Fruit fly (Drosophila melanogaster) whole organism, embryonic: ENCODE results near the gene trem.

Experiments used
- BtbVII ChIP-seq: fragments of 200-800 bp; sonication (Bioruptor generic); optimal IDR thresholded peaks from 3 replicates; lab custom pipeline; 2017; ENCODE audit warnings: missing biosample characterization, mild to moderate bottlenecking, missing genetic modification characterization
- CG10959 ChIP-seq: fragments of 200-800 bp; sonication (Bioruptor generic); IDR thresholded peaks from 2 replicates; pipeline ENCODE4 v1.3.6; 2022; ENCODE audit warnings: missing biosample characterization, missing genetic modification characterization
- CG11085 ChIP-seq: fragments of 200-800 bp; sonication (Bioruptor generic); IDR thresholded peaks from 2 replicates; pipeline ENCODE4 v1.3.6; 2022; ENCODE audit warnings: missing biosample characterization, missing genetic modification characterization
- CG12744 ChIP-seq: fragments of 200-800 bp; sonication (Bioruptor generic); optimal IDR thresholded peaks from 2 replicates; lab custom pipeline; 2016; ENCODE audit warnings: missing biosample characterization, missing genetic modification characterization
- CG12942 ChIP-seq: fragments of 200-800 bp; sonication (Bioruptor generic); optimal IDR thresholded peaks from 3 replicates; lab custom pipeline; 2016; ENCODE audit warnings: missing biosample characterization, missing genetic modification characterization
- CG13296 ChIP-seq: fragments of 200-800 bp; sonication (Bioruptor generic); optimal IDR thresholded peaks from 3 replicates; lab custom pipeline; 2018; ENCODE audit warnings: missing biosample characterization, mild to moderate bottlenecking, missing genetic modification characterization
- CG14667 ChIP-seq: fragments of 200-800 bp; sonication (Bioruptor generic); IDR thresholded peaks from 2 replicates; pipeline ENCODE4 v1.3.6; 2022; ENCODE audit warnings: missing biosample characterization, missing genetic modification characterization
- CG14965 ChIP-seq: fragments of 200-800 bp; sonication (Bioruptor generic); optimal IDR thresholded peaks from 2 replicates; lab custom pipeline; 2016; ENCODE audit warnings: missing biosample characterization, missing genetic modification characterization, borderline replicate concordance
- CG15479 ChIP-seq: fragments of 200-800 bp; sonication (Bioruptor generic); optimal IDR thresholded peaks from 3 replicates; lab custom pipeline; 2019; ENCODE audit warnings: missing biosample characterization, mild to moderate bottlenecking, missing genetic modification characterization, moderate library complexity
- CG1647 ChIP-seq: fragments of 200-800 bp; sonication (Bioruptor generic); optimal IDR thresholded peaks from 3 replicates; lab custom pipeline; 2016; ENCODE audit warnings: missing biosample characterization, missing genetic modification characterization
- CG17802 ChIP-seq: fragments of 200-800 bp; sonication (Bioruptor generic); optimal IDR thresholded peaks from 2 replicates; lab custom pipeline; 2018; ENCODE audit warnings: missing biosample characterization, mild to moderate bottlenecking, missing genetic modification characterization, moderate library complexity
- CG30020 ChIP-seq: fragments of 200-800 bp; optimal IDR thresholded peaks from 2 replicates; lab custom pipeline; 2019; ENCODE audit warnings: missing biosample characterization, mild to moderate bottlenecking, missing genetic modification characterization, moderate library complexity
- CG34422 ChIP-seq: fragments of 200-800 bp; sonication (Bioruptor generic); IDR thresholded peaks from 3 replicates; pipeline ENCODE4 v1.3.6; 2022; ENCODE audit warnings: missing biosample characterization, missing genetic modification characterization
- CG42726 ChIP-seq: fragments of 200-800 bp; sonication (Bioruptor generic); IDR thresholded peaks from 2 replicates; pipeline ENCODE4 v1.3.6; 2022; ENCODE audit warnings: missing biosample characterization, missing genetic modification characterization; ENCODE audit not compliant: partially characterized antibody
- CG4328 ChIP-seq: fragments of 200-800 bp; sonication (Bioruptor generic); optimal IDR thresholded peaks from 3 replicates; lab custom pipeline; 2017; ENCODE audit warnings: missing biosample characterization, missing genetic modification reagents, missing genetic modification characterization
- CG4424 ChIP-seq: fragments of 200-800 bp; sonication (Bioruptor generic); optimal IDR thresholded peaks from 3 replicates; lab custom pipeline; 2016; ENCODE audit warnings: missing biosample characterization, missing genetic modification characterization
- CG5953 ChIP-seq: fragments of 200-800 bp; sonication (Bioruptor generic); IDR thresholded peaks from 2 replicates; pipeline ENCODE4 v1.3.6; 2022; ENCODE audit warnings: missing biosample characterization, missing genetic modification characterization
- CG6175 ChIP-seq: fragments of 200-800 bp; sonication (Bioruptor generic); IDR thresholded peaks from 3 replicates; pipeline ENCODE4 v1.3.6; 2022; ENCODE audit warnings: missing biosample characterization, missing genetic modification characterization
- CG8089 ChIP-seq: fragments of 200-800 bp; sonication (Bioruptor generic); optimal IDR thresholded peaks from 3 replicates; lab custom pipeline; 2016; ENCODE audit warnings: missing biosample characterization, missing genetic modification characterization
- CG8944 ChIP-seq: fragments of 200-800 bp; sonication (Bioruptor generic); optimal IDR thresholded peaks from 3 replicates; lab custom pipeline; 2016; ENCODE audit warnings: missing biosample characterization, missing genetic modification characterization
- CG9932 ChIP-seq: fragments of 200-800 bp; sonication (Bioruptor generic); IDR thresholded peaks from 2 replicates; pipeline ENCODE4 v1.3.6; 2022; ENCODE audit warnings: missing biosample characterization, missing genetic modification characterization
- Chrac-16 ChIP-seq: fragments of 200-800 bp; sonication (Bioruptor generic); optimal IDR thresholded peaks from 3 replicates; lab custom pipeline; 2016; ENCODE audit warnings: missing biosample characterization, missing genetic modification characterization
- D19B ChIP-seq: fragments of 200-800 bp; sonication (Bioruptor generic); optimal IDR thresholded peaks from 2 replicates; lab custom pipeline; 2017; ENCODE audit warnings: missing biosample characterization, mild to moderate bottlenecking, missing genetic modification characterization
- Dip2 ChIP-seq: fragments of 200-800 bp; sonication (Bioruptor generic); IDR thresholded peaks from 2 replicates; pipeline ENCODE4 v1.3.6; 2022; ENCODE audit warnings: missing biosample characterization, missing genetic modification characterization
- Dp ChIP-seq: fragments of 200-800 bp; sonication (Bioruptor generic); optimal IDR thresholded peaks from 2 replicates; lab custom pipeline; 2018; ENCODE audit warnings: missing biosample characterization, mild to moderate bottlenecking, missing genetic modification characterization, moderate library complexity
- ERR ChIP-seq: fragments of 200-800 bp; sonication (Bioruptor generic); optimal IDR thresholded peaks from 2 replicates; lab custom pipeline; 2016; ENCODE audit warnings: missing biosample characterization, missing genetic modification characterization
- Hand ChIP-seq: fragments of 200-800 bp; sonication (Bioruptor generic); optimal IDR thresholded peaks from 2 replicates; lab custom pipeline; 2017; ENCODE audit warnings: mild to moderate bottlenecking, missing biosample characterization, missing genetic modification reagents, missing genetic modification characterization
- MBD-R2 ChIP-seq: fragments of 200-800 bp; sonication (Bioruptor generic); IDR thresholded peaks from 2 replicates; pipeline ENCODE4 v1.3.6; 2022; ENCODE audit warnings: missing biosample characterization, missing genetic modification characterization
- MTF-1 ChIP-seq: fragments of 200-800 bp; sonication (Bioruptor generic); optimal IDR thresholded peaks from 2 replicates; lab custom pipeline; 2018; ENCODE audit warnings: missing biosample characterization, mild to moderate bottlenecking, missing genetic modification characterization, borderline replicate concordance
- Opbp ChIP-seq: fragments of 200-800 bp; sonication (Bioruptor generic); IDR thresholded peaks from 3 replicates; pipeline ENCODE4 v1.3.6; 2022; ENCODE audit warnings: missing biosample characterization, missing genetic modification characterization; ENCODE audit not compliant: partially characterized antibody
- Spps ChIP-seq: fragments of 200-800 bp; sonication (Bioruptor generic); optimal IDR thresholded peaks from 2 replicates; lab custom pipeline; 2018; ENCODE audit warnings: missing biosample characterization, mild to moderate bottlenecking, missing genetic modification characterization
- Taf1 ChIP-seq: fragments of 200-800 bp; sonication (Bioruptor generic); IDR thresholded peaks from 2 replicates; pipeline ENCODE4 v1.3.6; 2022; ENCODE audit warnings: missing biosample characterization, missing genetic modification characterization
- Tbp ChIP-seq: fragments of >200 bp; optimal IDR thresholded peaks from 2 replicates; lab custom pipeline; 2018; ENCODE audit warnings: missing biosample characterization, missing genetic modification characterization
- ab ChIP-seq: fragments of 200-800 bp; sonication (Bioruptor generic); optimal IDR thresholded peaks from 2 replicates; lab custom pipeline; 2016; ENCODE audit warnings: missing biosample characterization, missing genetic modification characterization
- ash1 ChIP-seq: fragments of 200-800 bp; sonication (Bioruptor generic); optimal IDR thresholded peaks from 2 replicates; lab custom pipeline; 2018; ENCODE audit warnings: missing biosample characterization, mild to moderate bottlenecking, missing genetic modification characterization
- bab2 ChIP-seq: fragments of 200-800 bp; sonication (Bioruptor generic); optimal IDR thresholded peaks from 2 replicates; lab custom pipeline; 2016; ENCODE audit warnings: missing biosample characterization, missing genetic modification characterization
- cato ChIP-seq: fragments of 200-800 bp; sonication (Bioruptor generic); optimal IDR thresholded peaks from 2 replicates; lab custom pipeline; 2016; ENCODE audit warnings: missing biosample characterization, missing genetic modification characterization, borderline replicate concordance
- dmrt11E ChIP-seq: fragments of 200-800 bp; sonication (Bioruptor generic); optimal IDR thresholded peaks from 3 replicates; lab custom pipeline; 2018; ENCODE audit warnings: missing biosample characterization, mild to moderate bottlenecking, missing genetic modification characterization, moderate library complexity
- dpn ChIP-seq, 2 experiments: fragments of 200-800 bp; sonication (Bioruptor generic); optimal IDR thresholded peaks; 3 replicates each; lab custom pipeline; 2016; ENCODE audit warnings: missing biosample characterization in 2 of 2, missing genetic modification characterization in 2 of 2
- ems ChIP-seq: fragments of 200-800 bp; sonication (Bioruptor generic); optimal IDR thresholded peaks from 3 replicates; lab custom pipeline; 2016; ENCODE audit warnings: missing biosample characterization, missing genetic modification characterization
- gcm ChIP-seq: fragments of 200-800 bp; sonication (Bioruptor generic); optimal IDR thresholded peaks from 2 replicates; lab custom pipeline; 2019; ENCODE audit warnings: missing biosample characterization, mild to moderate bottlenecking, missing genetic modification characterization, moderate library complexity
- her ChIP-seq: fragments of 200-800 bp; sonication (Bioruptor generic); optimal IDR thresholded peaks from 2 replicates; lab custom pipeline; 2016; ENCODE audit warnings: missing biosample characterization, missing genetic modification characterization
- hkb ChIP-seq, 2 experiments: fragments of 200-800 bp in 1 of 2; fragments of >200 bp in 1 of 2; sonication (Bioruptor generic) in 1 of 2; IDR thresholded peaks in 1 of 2; optimal IDR thresholded peaks in 1 of 2; 2 replicates each; pipeline versions ENCODE4 v1.3.6 to Lab custom; 2017 to 2022; ENCODE audit warnings: missing biosample characterization in 1 of 2, missing genetic modification characterization in 1 of 2
- nerfin-2 ChIP-seq: fragments of 200-800 bp; sonication (Bioruptor generic); IDR thresholded peaks from 2 replicates; pipeline ENCODE4 v1.3.6; 2022; ENCODE audit warnings: missing biosample characterization, missing genetic modification characterization; ENCODE audit not compliant: partially characterized antibody
- pb ChIP-seq: fragments of 200-800 bp; sonication (Bioruptor generic); optimal IDR thresholded peaks from 3 replicates; lab custom pipeline; 2016; ENCODE audit warnings: missing biosample characterization, missing genetic modification characterization
- pnt ChIP-seq: fragments of 200-800 bp; sonication (Bioruptor generic); optimal IDR thresholded peaks from 3 replicates; lab custom pipeline; 2016; ENCODE audit warnings: missing biosample characterization, missing genetic modification characterization
- rib ChIP-seq: fragments of 200-800 bp; sonication (Bioruptor generic); IDR thresholded peaks from 2 replicates; pipeline ENCODE4 v1.3.6; 2022; ENCODE audit warnings: missing biosample characterization, missing genetic modification characterization
- unpg ChIP-seq: fragments of 200-800 bp; sonication (Bioruptor generic); optimal IDR thresholded peaks from 3 replicates; lab custom pipeline; 2018; ENCODE audit warnings: missing biosample characterization, mild to moderate bottlenecking, missing genetic modification characterization, moderate library complexity
- wor ChIP-seq: fragments of 200-800 bp; sonication (Bioruptor generic); IDR thresholded peaks from 2 replicates; pipeline ENCODE4 v1.3.6; 2022; ENCODE audit warnings: missing biosample characterization, missing genetic modification characterization

trem gene

DNA sequence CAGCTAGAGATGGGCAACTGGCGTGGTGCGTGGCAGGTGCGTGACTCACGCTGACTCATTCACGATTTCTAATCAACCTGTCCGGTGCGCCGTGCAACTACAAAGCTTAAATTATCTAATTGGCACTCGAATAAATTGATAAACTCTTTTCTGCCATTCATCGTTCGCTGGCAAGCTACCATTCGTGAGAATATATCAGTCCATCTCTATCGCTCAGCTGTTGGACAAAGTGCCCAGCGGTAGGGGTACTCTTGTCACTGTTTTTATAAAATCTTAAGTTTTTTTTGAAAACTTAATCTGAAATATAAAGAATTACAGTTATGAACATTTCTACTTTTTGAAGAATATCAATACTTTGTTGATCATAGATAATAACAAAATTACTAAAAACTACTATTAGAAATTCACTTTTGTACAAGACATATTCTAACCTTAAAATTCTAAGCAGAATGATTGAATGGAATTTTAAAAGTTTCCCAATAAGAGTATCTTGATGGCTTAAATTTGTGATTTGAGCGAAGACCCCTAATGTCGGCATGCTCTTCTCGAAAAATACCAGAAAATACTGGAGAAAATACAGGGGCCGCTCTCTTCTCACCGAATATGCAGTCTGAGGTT lies 9.8 kb downstream of the trem start, which contains the start of the genes PIG-L and psidin (continued):
- TF ChIP-seq dmrt11E = peak; percentile 88
- no peak for TF ChIP-seq CG1647
- TF ChIP-seq dpn (GFP tag; optimal IDR thresholded peaks at IDR 0.05; lab: Kevin White, UChicago) = peak; percentile 81 to 85
- TF ChIP-seq CG14965 = no peak
- peak; percentile 77 for TF ChIP-seq ems (GFP tag; lab: Kevin White, UChicago)
- TF ChIP-seq pb (GFP tag; lab: Kevin White, UChicago) = peak; percentile 37
- TF ChIP-seq CG11085 = peak; percentile 35; the same call in 1 of the 2 replicates
- TF ChIP-seq Hand = peak; percentile 49
- peak; percentile 5 for TF ChIP-seq Dp (GFP tag; lab: Kevin White, UChicago)
- peak; percentile 56 for TF ChIP-seq CG8089 (GFP tag; lab: Kevin White, UChicago)
- TF ChIP-seq CG15479 (GFP tag; lab: Kevin White, UChicago) = peak; percentile 14
- no peak for TF ChIP-seq hkb (optimal IDR thresholded peaks at IDR 0.05; lab: Kevin White, UChicago)
- TF ChIP-seq hkb (GFP tag; IDR thresholded peaks at IDR 0.05; lab: Robert Waterston, UW) = peak; percentile 61; the same call in 1 of the 2 replicates
- peak; percentile 53 for TF ChIP-seq CG13296 (GFP tag; lab: Kevin White, UChicago)
- peak; percentile 95 for TF ChIP-seq Opbp
- peak; percentile 76 for TF ChIP-seq cato (GFP tag; lab: Kevin White, UChicago)
- no peak for TF ChIP-seq Tbp (GFP tag; lab: Kevin White, UChicago)
- TF ChIP-seq CG17802 = no peak
- no peak for TF ChIP-seq rib (GFP tag; lab: Robert Waterston, UW)
- peak; percentile 55 for TF ChIP-seq ab (GFP tag; lab: Kevin White, UChicago)
- TF ChIP-seq pnt (GFP tag; lab: Kevin White, UChicago) = peak; percentile 54
- peak; percentile 79 for TF ChIP-seq CG34422 (GFP tag; lab: Robert Waterston, UW)
- TF ChIP-seq nerfin-2 (GFP tag; lab: Robert Waterston, UW) = peak; percentile 91
- peak; percentile 91 for TF ChIP-seq MBD-R2 (GFP tag; lab: Robert Waterston, UW)
- TF ChIP-seq Chrac-16 (GFP tag; lab: Kevin White, UChicago) = peak; percentile 80
- TF ChIP-seq CG6175 (GFP tag; lab: Robert Waterston, UW) = peak; percentile 97
- no peak for TF ChIP-seq CG5953 (GFP tag; lab: Robert Waterston, UW)
- no peak for TF ChIP-seq Dip2 (GFP tag; lab: Robert Waterston, UW)
- TF ChIP-seq CG10959 (GFP tag; lab: Robert Waterston, UW) = peak; percentile 40; the same call in 1 of the 2 replicates
- peak; percentile 5; the same call in 1 of the 2 replicates for TF ChIP-seq Taf1
- peak; percentile 65 for TF ChIP-seq CG8944 (GFP tag; lab: Kevin White, UChicago)
- peak; percentile 45 for TF ChIP-seq CG4328
- no peak for TF ChIP-seq D19B
- TF ChIP-seq CG9932 (GFP tag; lab: Robert Waterston, UW) = peak; percentile 80; the same call in 1 of the 2 replicates
- no peak for TF ChIP-seq ash1 (GFP tag; lab: Kevin White, UChicago)
- peak; percentile 11 for TF ChIP-seq ERR
- TF ChIP-seq CG12744 = peak; percentile 48
- TF ChIP-seq MTF-1 (GFP tag; lab: Kevin White, UChicago) = no peak
- TF ChIP-seq CG14667 (GFP tag; lab: Robert Waterston, UW) = peak; percentile 21; the same call in 1 of the 2 replicates
- peak; percentile 55 for TF ChIP-seq wor (GFP tag; lab: Robert Waterston, UW)
- TF ChIP-seq Spps (tag; lab: Kevin White, UChicago) = peak; percentile 5
- TF ChIP-seq CG42726 (GFP tag; lab: Robert Waterston, UW) = peak; percentile 85
- peak; percentile 60 for TF ChIP-seq her (GFP tag; lab: Kevin White, UChicago)
- peak; percentile 21 for TF ChIP-seq BtbVII (GFP tag; lab: Kevin White, UChicago)
- peak; percentile 74 for TF ChIP-seq unpg
- peak; percentile 73 for TF ChIP-seq CG30020 (tag; lab: Kevin White, UChicago)
- TF ChIP-seq CG12942 = peak; percentile 80
- TF ChIP-seq gcm (GFP tag; lab: Kevin White, UChicago) = peak; percentile 82
- peak; percentile 96 for TF ChIP-seq CG4424 (GFP tag; lab: Kevin White, UChicago)
- TF ChIP-seq bab2 (GFP tag; lab: Kevin White, UChicago) = peak; percentile 90
